Worm (Caenorhabditis elegans) whole organism, late embryonic: Measurements from ENCODE around the gene srm-5.

ENCODE experiments used
- ama-1 ChIP-seq: fragments of 150-350 bp; optimal IDR thresholded peaks from 2 replicates; lab custom pipeline; 2014
- ceh-14 ChIP-seq: sonication (generic microtip); optimal IDR thresholded peaks from 2 replicates; lab custom pipeline; 2016; ENCODE audit warnings: missing genotype, missing genetic modification characterization, missing compliant biosample characterization
- ceh-18 ChIP-seq: sonication (generic microtip); optimal IDR thresholded peaks from 2 replicates; lab custom pipeline; 2016; ENCODE audit warnings: missing genetic modification characterization, missing compliant biosample characterization
- ceh-19 ChIP-seq: fragments of 200-800 bp; sonication (Bioruptor generic); optimal IDR thresholded peaks from 2 replicates; lab custom pipeline; 2018; ENCODE audit warnings: mild to moderate bottlenecking, missing genetic modification characterization, missing compliant biosample characterization
- ceh-30 ChIP-seq: fragments of 150-350 bp; optimal IDR thresholded peaks from 2 replicates; lab custom pipeline; 2014; ENCODE audit warnings: missing biosample characterization, missing genetic modification characterization
- ceh-9 ChIP-seq: sonication (generic microtip); optimal IDR thresholded peaks from 2 replicates; lab custom pipeline; 2016; ENCODE audit warnings: mild to moderate bottlenecking, missing genetic modification characterization, inconsistent platforms, missing compliant biosample characterization
- fkh-10 ChIP-seq: fragments of 150-350 bp; optimal IDR thresholded peaks from 2 replicates; lab custom pipeline; 2014; ENCODE audit warnings: missing biosample characterization, missing genetic modification reagents, missing genetic modification characterization
- hlh-13 ChIP-seq: fragments of 200-800 bp; sonication (Bioruptor generic); optimal IDR thresholded peaks from 2 replicates; lab custom pipeline; 2018; ENCODE audit warnings: mild to moderate bottlenecking, missing genetic modification characterization, missing compliant biosample characterization
- hlh-6 ChIP-seq: sonication (generic microtip); optimal IDR thresholded peaks from 2 replicates; lab custom pipeline; 2016; ENCODE audit warnings: missing genotype, missing genetic modification characterization, missing compliant biosample characterization
- hlh-8 ChIP-seq: sonication (generic microtip); optimal IDR thresholded peaks from 2 replicates; lab custom pipeline; 2016; ENCODE audit warnings: missing genotype, missing genetic modification characterization, missing compliant biosample characterization
- lim-6 ChIP-seq: sonication (generic microtip); optimal IDR thresholded peaks from 2 replicates; lab custom pipeline; 2016; ENCODE audit warnings: missing genetic modification characterization, missing compliant biosample characterization
- nfya-1 ChIP-seq: sonication (generic microtip); optimal IDR thresholded peaks from 2 replicates; lab custom pipeline; 2017; ENCODE audit warnings: missing genetic modification characterization, mild to moderate bottlenecking, missing compliant biosample characterization, antibody characterized with exemption, moderate library complexity
- pag-3 ChIP-seq: sonication (generic microtip); optimal IDR thresholded peaks from 2 replicates; lab custom pipeline; 2016; ENCODE audit warnings: missing compliant biosample characterization, missing genetic modification characterization, borderline replicate concordance
- pha-4 ChIP-seq: fragments of 150-350 bp; optimal IDR thresholded peaks from 2 replicates; lab custom pipeline; 2018; ENCODE audit warnings: missing biosample characterization, missing genetic modification reagents, missing genetic modification characterization
- sdc-2 ChIP-seq: sonication (generic microtip); optimal IDR thresholded peaks from 2 replicates; lab custom pipeline; 2016; ENCODE audit warnings: missing genotype, missing genetic modification characterization, missing compliant biosample characterization
- sox-4 ChIP-seq: sonication (generic microtip); optimal IDR thresholded peaks from 2 replicates; lab custom pipeline; 2017; ENCODE audit warnings: mild to moderate bottlenecking, missing genetic modification characterization, inconsistent platforms, missing compliant biosample characterization
- syd-9 ChIP-seq: sonication (generic microtip); optimal IDR thresholded peaks from 2 replicates; lab custom pipeline; 2016; ENCODE audit warnings: mild to moderate bottlenecking, missing genetic modification characterization, moderate library complexity, missing compliant biosample characterization
- unc-55 ChIP-seq: sonication (generic microtip); optimal IDR thresholded peaks from 2 replicates; lab custom pipeline; 2017; ENCODE audit warnings: missing biosample characterization, missing genetic modification reagents, missing genetic modification characterization
- ztf-16 ChIP-seq: sonication (generic microtip); optimal IDR thresholded peaks from 2 replicates; lab custom pipeline; 2017; ENCODE audit warnings: missing genetic modification characterization, missing compliant biosample characterization

srm-5 gene

DNA sequence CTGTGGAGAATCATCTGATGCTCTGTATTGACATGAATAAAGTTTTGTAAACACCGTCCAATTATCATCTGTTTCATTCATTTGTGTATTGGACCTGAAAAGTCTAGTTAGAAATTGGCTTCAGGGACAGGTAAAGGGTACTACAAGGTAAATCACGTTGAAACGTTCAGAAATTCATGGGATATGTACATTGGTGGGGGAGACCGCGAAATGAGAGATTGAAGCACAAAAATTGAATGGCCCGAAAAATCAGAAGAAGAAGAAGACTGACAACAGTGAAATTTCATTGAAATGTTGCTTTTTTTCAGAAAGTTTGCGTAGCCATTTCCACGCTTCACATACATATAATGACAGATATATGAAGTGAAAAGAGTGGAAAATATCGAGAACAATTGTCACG, 44.0 kb downstream of the srm-5 start, which contains the start of gene npr-43:
Gene npr-43 (minus strand): TSS at position 101 of the 400 bp plus-strand sequence.
- no peak for TF ChIP-seq sox-4
- no peak for TF ChIP-seq ceh-9
- no peak for TF ChIP-seq hlh-13
- TF ChIP-seq ztf-16 = no peak
- no peak for TF ChIP-seq ceh-19 (GFP tag; lab: Kevin White, UChicago)
- no peak for TF ChIP-seq lim-6 (tag; lab: Kevin White, UChicago)
- no peak for TF ChIP-seq hlh-6 (tag; lab: Kevin White, UChicago)
- TF ChIP-seq ceh-14 = no peak
- TF ChIP-seq ceh-30 (tag; lab: Kevin White, UChicago) = no peak
- no peak for TF ChIP-seq pag-3 (tag; lab: Kevin White, UChicago)
- TF ChIP-seq syd-9 = no peak
- TF ChIP-seq hlh-8 = no peak
- no peak for TF ChIP-seq pha-4 (tag; lab: Kevin White, UChicago)
- TF ChIP-seq unc-55 = no peak
- no peak for TF ChIP-seq sdc-2 (tag; lab: Kevin White, UChicago)
- no peak for TF ChIP-seq nfya-1 (tag; lab: Kevin White, UChicago)
- no peak for TF ChIP-seq fkh-10 (GFP tag; lab: Kevin White, UChicago)
- no peak for TF ChIP-seq ama-1 (lab: Kevin White, UChicago)

DNA sequence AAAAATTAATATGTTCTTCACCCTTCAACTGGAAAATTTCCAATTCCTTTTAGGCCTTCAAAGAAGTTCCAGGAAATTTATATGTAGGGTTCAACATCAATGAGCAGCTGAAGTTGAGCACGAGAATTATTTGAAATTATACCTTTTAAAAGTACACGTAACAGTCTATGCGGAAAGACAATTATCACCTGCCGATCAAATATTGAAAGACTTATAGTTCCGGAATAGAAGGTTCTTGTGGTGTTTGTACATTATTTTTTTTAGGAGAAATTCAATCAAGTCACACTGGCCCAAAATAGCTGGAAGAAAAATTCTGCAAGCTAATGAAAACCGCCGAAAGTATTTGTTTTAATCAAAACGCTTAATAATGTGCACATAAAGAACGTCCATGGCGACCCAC, 45.2 kb downstream of the srm-5 start:
- no peak for TF ChIP-seq ceh-18
